Worm (Caenorhabditis elegans) whole organism, mixed stage, embryonic: ENCODE measurements around the gene srt-56.

ENCODE experiments used
- elt-3 ChIP-seq: fragments of 150-350 bp; optimal IDR thresholded peaks from 2 replicates; lab custom pipeline; 2014; ENCODE audit warnings: missing biosample characterization, missing genetic modification characterization
- lin-13 ChIP-seq: fragments of 150-350 bp; optimal IDR thresholded peaks from 2 replicates; lab custom pipeline; 2014; ENCODE audit warnings: missing biosample characterization, missing genetic modification characterization
- mab-5 ChIP-seq: fragments of 150-350 bp; optimal IDR thresholded peaks from 2 replicates; lab custom pipeline; 2014; ENCODE audit warnings: missing biosample characterization, missing genetic modification characterization
- mep-1 ChIP-seq: fragments of 150-350 bp; optimal IDR thresholded peaks from 2 replicates; lab custom pipeline; 2017; ENCODE audit warnings: missing biosample characterization, missing genetic modification reagents, missing genetic modification characterization, inconsistent platforms
- nhr-237 ChIP-seq: fragments of 150-350 bp; optimal IDR thresholded peaks from 2 replicates; lab custom pipeline; 2014; ENCODE audit warnings: missing biosample characterization, missing genetic modification characterization
- nhr-76 ChIP-seq: sonication (generic microtip); optimal IDR thresholded peaks from 2 replicates; lab custom pipeline; 2017; ENCODE audit warnings: missing biosample characterization, missing genetic modification characterization
- snpc-4 ChIP-seq: fragments of 150-350 bp; optimal IDR thresholded peaks from 2 replicates; lab custom pipeline; 2014; ENCODE audit warnings: missing biosample characterization, missing genetic modification characterization
- ztf-11 ChIP-seq: fragments of 150-350 bp; optimal IDR thresholded peaks from 2 replicates; lab custom pipeline; 2014; ENCODE audit warnings: missing biosample characterization, missing genetic modification characterization

- TF ChIP-seq snpc-4 (tag; lab: Kevin White, UChicago) (no peak), elt-3 (tag; lab: Kevin White, UChicago) (no peak), lin-13 (no peak), ztf-11 (tag; lab: Kevin White, UChicago) (no peak), nhr-76 (tag; lab: Kevin White, UChicago) (no peak), nhr-237 (no peak), mab-5 (tag; lab: Kevin White, UChicago) (no peak), mep-1 (tag; lab: Kevin White, UChicago) (no peak)
Measured at ce11 chrV:3081471-3081870, 40.2 kb downstream of the srt-56 start, which contains the start of gene srt-7.
